Fruit fly (Drosophila melanogaster) whole organism, embryonic: Measurements from ENCODE around the gene Fit2.

ENCODE experiments used
- B-H1 ChIP-seq: fragments of 200-800 bp; sonication (Bioruptor generic); IDR thresholded peaks from 3 replicates; pipeline ENCODE4 v1.3.6; 2022; ENCODE audit warnings: missing biosample characterization, missing genetic modification characterization
- CG2889 ChIP-seq: fragments of 200-800 bp; sonication (Bioruptor generic); IDR thresholded peaks from 3 replicates; pipeline ENCODE4 v1.3.6; 2022; ENCODE audit warnings: missing biosample characterization, missing genetic modification characterization
- CG7745 ChIP-seq: fragments of 200-800 bp; sonication (Bioruptor generic); optimal IDR thresholded peaks from 2 replicates; lab custom pipeline; 2018; ENCODE audit warnings: missing biosample characterization, mild to moderate bottlenecking, missing genetic modification characterization, moderate library complexity
- Hr78 ChIP-seq, 2 experiments: fragments of 200-800 bp in 1 of 2; fragments of >200 bp in 1 of 2; sonication (Bioruptor generic) in 1 of 2; optimal IDR thresholded peaks; 2 replicates each; lab custom pipeline; 2017 to 2019; ENCODE audit warnings: missing biosample characterization in 2 of 2, missing genetic modification characterization in 2 of 2, mild to moderate bottlenecking in 1 of 2, moderate library complexity in 1 of 2
- Ravus ChIP-seq: fragments of 200-800 bp; sonication (Bioruptor generic); IDR thresholded peaks from 2 replicates; pipeline ENCODE4 v1.3.6; 2022; ENCODE audit warnings: missing biosample characterization, missing genetic modification characterization
- Usf ChIP-seq: fragments of 200-800 bp; sonication (Bioruptor generic); optimal IDR thresholded peaks from 2 replicates; lab custom pipeline; 2017; ENCODE audit warnings: missing genotype, missing biosample characterization, missing genetic modification characterization
- croc ChIP-seq: fragments of 200-800 bp; sonication (Bioruptor generic); conservative IDR thresholded peaks from 3 replicates; pipeline ENCODE4 v1.3.6; 2022; ENCODE audit warnings: missing biosample characterization, missing genetic modification characterization
- fd64A ChIP-seq: fragments of 200-800 bp; sonication (Bioruptor generic); optimal IDR thresholded peaks from 3 replicates; lab custom pipeline; 2018; ENCODE audit warnings: missing biosample characterization, mild to moderate bottlenecking, missing genetic modification characterization
- her ChIP-seq: fragments of 200-800 bp; sonication (Bioruptor generic); optimal IDR thresholded peaks from 2 replicates; lab custom pipeline; 2016; ENCODE audit warnings: missing biosample characterization, missing genetic modification characterization
- psq ChIP-seq: fragments of 200-800 bp; sonication (Bioruptor generic); optimal IDR thresholded peaks from 2 replicates; lab custom pipeline; 2017; ENCODE audit warnings: missing biosample characterization, missing genetic modification characterization
- rib ChIP-seq: fragments of 200-800 bp; sonication (Bioruptor generic); IDR thresholded peaks from 2 replicates; pipeline ENCODE4 v1.3.6; 2022; ENCODE audit warnings: missing biosample characterization, missing genetic modification characterization
- sc ChIP-seq, 3 experiments: fragments of >200 bp in 2 of 3; fragments of 200-800 bp in 1 of 3; sonication (Bioruptor generic) in 1 of 3; optimal IDR thresholded peaks; 2 replicates in 2 of 3; 3 replicates in 1 of 3; lab custom pipeline; 2017; ENCODE audit warnings: mild to moderate bottlenecking in 1 of 3, missing biosample characterization in 1 of 3, missing genetic modification characterization in 1 of 3, missing genetic modification reagents in 1 of 3
- sqz ChIP-seq: fragments of 200-800 bp; sonication (Bioruptor generic); optimal IDR thresholded peaks from 3 replicates; lab custom pipeline; 2018; ENCODE audit warnings: missing biosample characterization, mild to moderate bottlenecking, missing genetic modification characterization

dm6 chr3L:17023641-17024040, 487 bp upstream of the Fit2 start, which contains the start of gene a10:
- TF ChIP-seq fd64A (GFP tag; lab: Kevin White, UChicago) (no peak), Hr78 (GFP tag; optimal IDR thresholded peaks at IDR 0.05; lab: Kevin White, UChicago) (no peak), B-H1 (GFP tag; lab: Robert Waterston, UW) (no peak), rib (GFP tag; lab: Robert Waterston, UW) (no peak), CG2889 (no peak), psq (GFP tag; lab: Kevin White, UChicago) (no peak), CG7745 (tag; lab: Kevin White, UChicago) (no peak), Usf (GFP tag; lab: Kevin White, UChicago) (no peak), her (no peak), sqz (GFP tag; lab: Kevin White, UChicago) (no peak), croc (GFP tag; lab: Robert Waterston, UW) (no peak), sc (optimal IDR thresholded peaks at IDR 0.05; lab: Kevin White, UChicago) (no peak), sc (GFP tag; optimal IDR thresholded peaks at IDR 0.05; lab: Kevin White, UChicago) (no peak), Ravus (no peak)
